Worm (Caenorhabditis elegans): ENCODE data around the gene F58B4.2.

- no peak for TF ChIP-seq die-1 (tag; optimal IDR thresholded peaks at IDR 0.05)
- TF ChIP-seq bed-1 (GFP tag; IDR thresholded peaks at IDR 0.05): no peak
- TF ChIP-seq ceh-58 (GFP tag; IDR thresholded peaks at IDR 0.05): no peak
- no peak for TF ChIP-seq dox-1 (GFP tag; IDR thresholded peaks at IDR 0.05)
- TF ChIP-seq lsy-27 (tag; optimal IDR thresholded peaks at IDR 0.05; ENCODE audit: borderline replicate concordance, insufficient read depth): no peak
- peak; percentile 52; the same call in 1 of the 2 replicates for TF ChIP-seq nfyb-1 (GFP tag; IDR thresholded peaks at IDR 0.05)
- TF ChIP-seq madf-8 (GFP tag; conservative IDR thresholded peaks at IDR 0.05): no peak
- no peak for TF ChIP-seq lsl-1 (GFP tag; optimal IDR thresholded peaks at IDR 0.05)
- no peak for TF ChIP-seq gei-17 (GFP tag; optimal IDR thresholded peaks at IDR 0.05)
- TF ChIP-seq nhr-27 (tag; optimal IDR thresholded peaks at IDR 0.05): no peak
- TF ChIP-seq tbp1 (GFP tag; optimal IDR thresholded peaks at IDR 0.05): no peak
- peak; percentile 24 for TF ChIP-seq athp-1 (tag; optimal IDR thresholded peaks at IDR 0.05)
- no peak for TF ChIP-seq snpc-1.1 (tag; optimal IDR thresholded peaks at IDR 0.05; ENCODE audit: insufficient read depth)
- TF ChIP-seq sea-2 (GFP tag; IDR thresholded peaks at IDR 0.05): no peak
Observed at ce11 chrV:10967594-10968273, 49.5 kb upstream of the F58B4.2 start.
